Fruit fly (Drosophila melanogaster) whole organism, embryonic: Measurements from ENCODE around the gene Dfd.

Experiments
- CG12769 ChIP-seq: fragments of 200-800 bp; sonication (Bioruptor generic); optimal IDR thresholded peaks from 2 replicates; lab custom pipeline; 2019; ENCODE audit warnings: missing biosample characterization, mild to moderate bottlenecking, missing genetic modification characterization, moderate library complexity
- Dll ChIP-seq: fragments of 200-800 bp; sonication (Bioruptor generic); IDR thresholded peaks from 4 replicates; pipeline ENCODE4 v1.3.6; 2022; ENCODE audit warnings: missing biosample characterization, missing genetic modification characterization; ENCODE audit not compliant: partially characterized antibody
- slou ChIP-seq: fragments of 200-800 bp; sonication (Bioruptor generic); optimal IDR thresholded peaks from 3 replicates; lab custom pipeline; 2016; ENCODE audit warnings: missing biosample characterization, missing genetic modification characterization

dm6 chr3R:6826865-6827264 is 35.2 kb downstream of the Dfd start:
- TF ChIP-seq slou = no peak
- no peak for TF ChIP-seq CG12769 (tag; lab: Kevin White, UChicago)
- TF ChIP-seq Dll (GFP tag; lab: Robert Waterston, UW) = no peak
